Fruit fly (Drosophila melanogaster) whole organism, wandering third instar larva: ENCODE data around the gene APP-BP1.

Experiments
- Abd-B ChIP-seq: fragments of >200 bp; optimal IDR thresholded peaks from 2 replicates; lab custom pipeline; 2017; ENCODE audit warnings: missing biosample characterization, missing genetic modification characterization
- CG32264 ChIP-seq: fragments of 200-800 bp; sonication (Bioruptor generic); optimal IDR thresholded peaks from 2 replicates; lab custom pipeline; 2016; ENCODE audit warnings: missing biosample characterization, missing genetic modification characterization
- CrebA ChIP-seq: fragments of 200-800 bp; sonication (Bioruptor generic); optimal IDR thresholded peaks from 2 replicates; lab custom pipeline; 2016; ENCODE audit warnings: missing biosample characterization, mild to moderate bottlenecking, missing genetic modification characterization, borderline replicate concordance
- Dif ChIP-seq: fragments of 200-275, 200-300 bp; sonication (Bioruptor generic); optimal IDR thresholded peaks from 2 replicates; lab custom pipeline; 2018; ENCODE audit warnings: missing biosample characterization, missing genetic modification characterization; ENCODE audit not compliant: partially characterized antibody
- GATAd ChIP-seq: sonication (Bioruptor generic); optimal IDR thresholded peaks from 2 replicates; lab custom pipeline; 2016; ENCODE audit warnings: missing biosample characterization, missing genetic modification characterization
- HLH106 ChIP-seq: fragments of 200-800 bp; optimal IDR thresholded peaks from 3 replicates; lab custom pipeline; 2019; ENCODE audit warnings: missing biosample characterization, mild to moderate bottlenecking, missing genetic modification characterization, moderate library complexity
- Hnf4 ChIP-seq: fragments of 200-800 bp; sonication (Bioruptor generic); optimal IDR thresholded peaks from 2 replicates; lab custom pipeline; 2016; ENCODE audit warnings: missing biosample characterization, mild to moderate bottlenecking, missing genetic modification characterization
- Hr78 ChIP-seq: fragments of >200 bp; optimal IDR thresholded peaks from 2 replicates; lab custom pipeline; 2017; ENCODE audit warnings: missing biosample characterization, missing genetic modification characterization
- Hr83 ChIP-seq: fragments of 200-300 bp; sonication (Bioruptor generic); optimal IDR thresholded peaks from 2 replicates; lab custom pipeline; 2016; ENCODE audit warnings: missing biosample characterization, mild to moderate bottlenecking, missing genetic modification characterization, moderate library complexity; ENCODE audit not compliant: poor library complexity, severe bottlenecking
- Jra ChIP-seq: sonication (Bioruptor generic); optimal IDR thresholded peaks from 2 replicates; lab custom pipeline; 2016; ENCODE audit warnings: missing biosample characterization, missing genetic modification characterization
- Mio ChIP-seq: sonication (Bioruptor generic); optimal IDR thresholded peaks from 2 replicates; lab custom pipeline; 2016; ENCODE audit warnings: missing biosample characterization, missing genetic modification characterization
- N ChIP-seq: fragments of >200 bp; optimal IDR thresholded peaks from 2 replicates; lab custom pipeline; 2018; ENCODE audit warnings: missing biosample characterization, missing external identifiers, missing genetic modification characterization
- OdsH ChIP-seq: fragments of 200-800 bp; sonication (Bioruptor generic); optimal IDR thresholded peaks from 2 replicates; lab custom pipeline; 2016; ENCODE audit warnings: missing biosample characterization, mild to moderate bottlenecking, missing genetic modification characterization
- Rel ChIP-seq, 2 experiments: fragments of 200-800 bp; sonication (Bioruptor generic) in 1 of 2; optimal IDR thresholded peaks; 2 replicates in 1 of 2; 3 replicates in 1 of 2; lab custom pipeline; 2016 to 2019; ENCODE audit warnings: mild to moderate bottlenecking in 2 of 2, missing biosample characterization in 2 of 2, missing genetic modification characterization in 2 of 2, moderate library complexity in 1 of 2
- Sp1 ChIP-seq: fragments of 200-800 bp; sonication (Bioruptor generic); optimal IDR thresholded peaks from 3 replicates; lab custom pipeline; 2019; ENCODE audit warnings: missing biosample characterization, mild to moderate bottlenecking, missing genetic modification characterization, moderate library complexity
- Vsx2 ChIP-seq: fragments of 200-300, 225-300 bp; sonication (Bioruptor generic); optimal IDR thresholded peaks from 2 replicates; lab custom pipeline; 2018; ENCODE audit warnings: missing biosample characterization, missing genetic modification characterization; ENCODE audit not compliant: partially characterized antibody
- br ChIP-seq: fragments of 200-800 bp; sonication (Bioruptor generic); optimal IDR thresholded peaks from 2 replicates; lab custom pipeline; 2016; ENCODE audit warnings: missing biosample characterization, missing genetic modification characterization
- brk ChIP-seq: fragments of 200-800 bp; sonication (Bioruptor generic); optimal IDR thresholded peaks from 2 replicates; lab custom pipeline; 2016; ENCODE audit warnings: missing biosample characterization, mild to moderate bottlenecking, missing genetic modification characterization
- dl ChIP-seq, 2 experiments: fragments of 175-275, 200-275 bp in 1 of 2; fragments of 200-275 bp in 1 of 2; sonication (Bioruptor generic); optimal IDR thresholded peaks; lab custom pipeline; 2018; ENCODE audit warnings: mild to moderate bottlenecking in 2 of 2, missing biosample characterization in 2 of 2, missing genetic modification characterization in 2 of 2, moderate library complexity in 2 of 2; ENCODE audit not compliant: partially characterized antibody in 2 of 2, insufficient read depth in 1 of 2
- dmrt93B ChIP-seq: fragments of 200-800 bp; sonication (Bioruptor generic); optimal IDR thresholded peaks from 2 replicates; lab custom pipeline; 2018; ENCODE audit warnings: missing biosample characterization, mild to moderate bottlenecking, missing genetic modification characterization
- dsf ChIP-seq: sonication (Bioruptor generic); optimal IDR thresholded peaks from 2 replicates; lab custom pipeline; 2016; ENCODE audit warnings: missing biosample characterization, missing genetic modification characterization, borderline replicate concordance
- ey ChIP-seq: fragments of 200-800 bp; sonication (Bioruptor generic); optimal IDR thresholded peaks from 2 replicates; lab custom pipeline; 2016; ENCODE audit warnings: missing biosample characterization, missing genetic modification characterization
- foxo ChIP-seq, 2 experiments: fragments of 200-800 bp; sonication (Bioruptor generic); optimal IDR thresholded peaks; 2 replicates in 1 of 2; 3 replicates in 1 of 2; lab custom pipeline; 2016 to 2017; ENCODE audit warnings: missing biosample characterization in 2 of 2, missing genetic modification characterization in 2 of 2
- fru ChIP-seq: fragments of 200-800 bp; sonication (Bioruptor generic); optimal IDR thresholded peaks from 3 replicates; lab custom pipeline; 2016; ENCODE audit warnings: missing biosample characterization, mild to moderate bottlenecking, missing genetic modification characterization
- h ChIP-seq: fragments of 200-800 bp; sonication (Bioruptor generic); optimal IDR thresholded peaks from 3 replicates; lab custom pipeline; 2016; ENCODE audit warnings: missing biosample characterization, mild to moderate bottlenecking, missing genetic modification characterization
- jim ChIP-seq: fragments of 175-275, 200-325 bp; sonication (Bioruptor generic); optimal IDR thresholded peaks from 2 replicates; lab custom pipeline; 2016; ENCODE audit warnings: missing biosample characterization, mild to moderate bottlenecking, missing genetic modification characterization
- pan ChIP-seq: fragments of >200 bp; optimal IDR thresholded peaks from 2 replicates; lab custom pipeline; 2017
- rgr ChIP-seq: fragments of 200-800 bp; sonication (Bioruptor generic); optimal IDR thresholded peaks from 3 replicates; lab custom pipeline; 2016; ENCODE audit warnings: missing biosample characterization, mild to moderate bottlenecking, missing genetic modification characterization
- sage ChIP-seq: fragments of 200-800 bp; sonication (Bioruptor generic); optimal IDR thresholded peaks from 2 replicates; lab custom pipeline; 2016; ENCODE audit warnings: missing biosample characterization, mild to moderate bottlenecking, missing genetic modification characterization
- sv ChIP-seq: fragments of 200-800 bp; sonication (Bioruptor generic); optimal IDR thresholded peaks from 3 replicates; lab custom pipeline; 2016; ENCODE audit warnings: missing biosample characterization, missing genetic modification characterization
- woc ChIP-seq: sonication (Bioruptor generic); optimal IDR thresholded peaks from 2 replicates; lab custom pipeline; 2016; ENCODE audit warnings: missing biosample characterization, mild to moderate bottlenecking, missing genetic modification characterization

Gene APP-BP1

DNA sequence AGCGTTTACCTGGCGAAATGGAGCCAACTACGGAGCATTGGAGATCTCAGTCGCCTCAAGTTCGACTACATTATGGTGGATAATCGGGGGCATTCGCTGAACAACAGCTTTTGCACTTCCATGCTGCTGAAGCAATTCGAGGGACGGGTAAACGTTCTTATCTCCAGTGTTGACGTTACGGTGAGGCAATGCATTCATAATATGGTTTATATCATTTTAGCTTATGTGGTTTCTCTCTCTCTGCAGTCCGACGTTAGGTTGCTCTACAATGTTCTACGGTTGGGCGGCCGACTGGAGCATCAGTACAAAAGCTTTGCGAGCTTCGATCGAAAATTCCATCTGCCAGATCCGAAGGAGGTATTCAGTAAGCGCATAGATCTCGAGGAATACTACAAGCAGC is 32.4 kb upstream of the APP-BP1 start:
- TF ChIP-seq sage (no peak), Rel (GFP tag; optimal IDR thresholded peaks at IDR 0.05; lab: Kevin White, UChicago) (no peak), Rel (tag; optimal IDR thresholded peaks at IDR 0.05; lab: Kevin White, UChicago) (peak; percentile 34)

DNA sequence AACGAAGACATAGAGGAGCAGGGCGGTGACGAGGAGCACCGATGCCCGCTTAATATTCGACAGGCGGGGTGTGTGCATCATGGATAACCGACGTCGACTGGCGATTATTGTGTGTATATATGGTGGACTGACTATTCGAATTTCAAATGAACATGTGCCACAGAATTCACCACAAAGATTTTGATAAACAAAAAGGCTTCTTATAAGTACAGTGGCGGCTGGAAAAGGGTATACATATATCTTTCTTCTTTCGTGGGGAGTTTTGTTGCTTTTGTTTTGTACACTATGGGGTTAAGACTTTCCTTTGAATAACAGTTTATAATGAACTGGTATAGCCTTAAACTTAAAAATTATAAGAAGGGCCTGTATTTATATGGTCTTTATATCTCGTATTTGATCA is 28.4 kb upstream of the APP-BP1 start, which contains the start of gene CG6310:
CG6310 (minus strand) TSS at position 101 of the 400 bp plus-strand sequence.
- no peak for TF ChIP-seq CrebA (GFP tag; lab: Kevin White, UChicago)
- TF ChIP-seq OdsH (GFP tag; lab: Kevin White, UChicago), result no peak
- no peak for TF ChIP-seq dmrt93B (GFP tag; lab: Kevin White, UChicago)
- TF ChIP-seq Hr83 (GFP tag; lab: Kevin White, UChicago), result no peak
- no peak for TF ChIP-seq Sp1
- TF ChIP-seq Jra (GFP tag; lab: Kevin White, UChicago), result no peak

- TF ChIP-seq CG32264 (GFP tag; lab: Kevin White, UChicago) (no peak), Hnf4 (GFP tag; lab: Kevin White, UChicago) (peak; percentile 49), h (GFP tag; lab: Kevin White, UChicago) (no peak), dl (GFP tag; optimal IDR thresholded peaks at IDR 0.05; lab: Kevin White, UChicago; ENCODE audit: insufficient read depth in 1 of 2, partially characterized antibody in 2 of 2) (no peak), fru (no peak), HLH106 (tag; lab: Kevin White, UChicago) (no peak), Jra (GFP tag; lab: Kevin White, UChicago) (no peak), br (GFP tag; lab: Kevin White, UChicago) (no peak), rgr (peak; percentile 56), Vsx2 (GFP tag; lab: Kevin White, UChicago) (no peak), Sp1 (peak; percentile 31), Hr78 (GFP tag; lab: Kevin White, UChicago) (no peak), Rel (GFP tag; optimal IDR thresholded peaks at IDR 0.05; lab: Kevin White, UChicago) (no peak), Rel (tag; optimal IDR thresholded peaks at IDR 0.05; lab: Kevin White, UChicago) (peak; percentile 24), brk (GFP tag; lab: Kevin White, UChicago) (no peak), jim (GFP tag; lab: Kevin White, UChicago) (peak; percentile 11), foxo (GFP tag; optimal IDR thresholded peaks at IDR 0.05; lab: Kevin White, UChicago) (peak in 1 of 2 experiments; percentile 43), N (GFP tag; lab: Kevin White, UChicago) (no peak), CrebA (GFP tag; lab: Kevin White, UChicago) (no peak), woc (GFP tag; lab: Kevin White, UChicago) (no peak), sv (GFP tag; lab: Kevin White, UChicago) (no peak), Hr83 (GFP tag; lab: Kevin White, UChicago) (peak; percentile 77), pan (lab: Kevin White, UChicago) (no peak), Dif (GFP tag; lab: Kevin White, UChicago) (peak; percentile 47), Mio (no peak), ey (no peak), Abd-B (no peak), sage (no peak), dsf (GFP tag; lab: Kevin White, UChicago) (no peak), GATAd (GFP tag; lab: Kevin White, UChicago) (no peak), OdsH (GFP tag; lab: Kevin White, UChicago) (peak; percentile 14)
These were observed 27.8 kb upstream of the APP-BP1 start, which contains the start of gene Mocs1 for dm6 chr3L:11070372-11070854. Gene Mocs1, plus strand, starts transcription at chr3L:11070526.

- TF ChIP-seq Rel (GFP tag; optimal IDR thresholded peaks at IDR 0.05; lab: Kevin White, UChicago) (no peak), Rel (tag; optimal IDR thresholded peaks at IDR 0.05; lab: Kevin White, UChicago) (no peak), Vsx2 (GFP tag; lab: Kevin White, UChicago) (no peak), brk (GFP tag; lab: Kevin White, UChicago) (no peak), rgr (no peak), woc (GFP tag; lab: Kevin White, UChicago) (no peak), Dif (GFP tag; lab: Kevin White, UChicago) (no peak), Sp1 (no peak), GATAd (GFP tag; lab: Kevin White, UChicago) (no peak), CG32264 (GFP tag; lab: Kevin White, UChicago) (no peak), CrebA (GFP tag; lab: Kevin White, UChicago) (no peak), Hr83 (GFP tag; lab: Kevin White, UChicago) (no peak)
- TF ChIP-seq, all 38 proteins: peak for 0
These were observed 27.2 kb upstream of the APP-BP1 start for dm6 chr3L:11071057-11071456.
